Worm (Caenorhabditis elegans) whole organism, early embryonic: ENCODE data around the gene rme-4.

Experiments
- B0310.2 ChIP-seq: sonication (generic microtip); optimal IDR thresholded peaks from 2 replicates; lab custom pipeline; 2016; ENCODE audit warnings: mild to moderate bottlenecking, missing genetic modification characterization, missing compliant biosample characterization
- aly-1 ChIP-seq: sonication (generic microtip); optimal IDR thresholded peaks from 2 replicates; lab custom pipeline; 2016; ENCODE audit warnings: missing genetic modification characterization, missing compliant biosample characterization
- ama-1 ChIP-seq: fragments of 150-350 bp; optimal IDR thresholded peaks from 2 replicates; lab custom pipeline; 2014
- ceh-13 ChIP-seq: fragments of 200-800 bp; sonication (Bioruptor generic); optimal IDR thresholded peaks from 2 replicates; lab custom pipeline; 2018; ENCODE audit warnings: mild to moderate bottlenecking, missing genetic modification characterization, missing compliant biosample characterization
- ets-7 ChIP-seq: sonication (generic microtip); optimal IDR thresholded peaks from 2 replicates; lab custom pipeline; 2016; ENCODE audit warnings: missing genotype, missing genetic modification characterization, missing compliant biosample characterization
- flt-1 ChIP-seq: fragments of 200-800 bp; sonication (Bioruptor generic); IDR thresholded peaks from 2 replicates; pipeline ENCODE4 v1.3.6; 2022; ENCODE audit warnings: missing genetic modification characterization, missing compliant biosample characterization
- hmbx-1 ChIP-seq: sonication (generic microtip); optimal IDR thresholded peaks from 2 replicates; lab custom pipeline; 2016; ENCODE audit warnings: mild to moderate bottlenecking, missing genetic modification characterization, missing compliant biosample characterization
- hmg-4 ChIP-seq: fragments of 200-800 bp; sonication (Bioruptor generic); optimal IDR thresholded peaks from 2 replicates; lab custom pipeline; 2018; ENCODE audit warnings: mild to moderate bottlenecking, missing genetic modification characterization, missing compliant biosample characterization
- hnd-1 ChIP-seq: sonication (generic microtip); optimal IDR thresholded peaks from 2 replicates; lab custom pipeline; 2016; ENCODE audit warnings: missing genetic modification characterization, missing compliant biosample characterization
- scrt-1 ChIP-seq: fragments of 200-800 bp; sonication (Bioruptor generic); IDR thresholded peaks from 2 replicates; pipeline ENCODE4 v1.3.6; 2022; ENCODE audit warnings: missing genetic modification characterization, missing compliant biosample characterization
- sea-1 ChIP-seq: fragments of 200-800 bp; sonication (Bioruptor generic); conservative IDR thresholded peaks from 2 replicates; pipeline ENCODE4 v1.3.6; 2022; ENCODE audit warnings: missing genetic modification characterization, missing compliant biosample characterization
- tbx-11 ChIP-seq: fragments of 200-800 bp; sonication (Bioruptor generic); IDR thresholded peaks from 2 replicates; pipeline ENCODE4 v1.3.6; 2022; ENCODE audit warnings: missing genetic modification characterization, missing compliant biosample characterization
- tbx-37 ChIP-seq: fragments of 200-800 bp; sonication (Bioruptor generic); conservative IDR thresholded peaks from 2 replicates; pipeline ENCODE4 v1.3.6; 2022; ENCODE audit warnings: missing genetic modification reagents, missing genetic modification characterization, missing compliant biosample characterization
- tra-4 ChIP-seq: sonication (generic microtip); optimal IDR thresholded peaks from 2 replicates; lab custom pipeline; 2017; ENCODE audit warnings: missing genetic modification characterization, missing compliant biosample characterization

- TF ChIP-seq sea-1 (GFP tag; lab: Robert Waterston, UW) (no peak), ama-1 (lab: Kevin White, UChicago) (no peak), flt-1 (GFP tag; lab: Robert Waterston, UW) (no peak), hmg-4 (GFP tag; lab: Kevin White, UChicago) (no peak), hmbx-1 (no peak), hnd-1 (tag; lab: Kevin White, UChicago) (no peak), ets-7 (no peak), aly-1 (tag; lab: Kevin White, UChicago) (no peak), ceh-13 (GFP tag; lab: Kevin White, UChicago) (no peak), tbx-37 (GFP tag; lab: Robert Waterston, UW) (no peak), tra-4 (tag; lab: Kevin White, UChicago) (no peak), tbx-11 (no peak), B0310.2 (no peak), scrt-1 (GFP tag; lab: Robert Waterston, UW) (no peak)
These were observed at the start of gene rme-4 for ce11 chrX:10379678-10380077.
